Worm (Caenorhabditis elegans): Measurements from ENCODE around the gene nlp-46.

Gene nlp-46

ce11 chrV:12478990-12479389 lies 27.1 kb downstream of the nlp-46 start:
- no peak for TF ChIP-seq W03F9.2 (tag; optimal IDR thresholded peaks at IDR 0.05)
- TF ChIP-seq him-1 (tag; optimal IDR thresholded peaks at IDR 0.05), result no peak
- TF ChIP-seq dao-5 (tag; optimal IDR thresholded peaks at IDR 0.05), result no peak

ce11 chrV:12478111-12478510 lies 28.0 kb downstream of the nlp-46 start, which contains the start of gene atn-1:
atn-1 (plus strand) TSS chrV:12478411.
- TF ChIP-seq W03F9.2 (tag; optimal IDR thresholded peaks at IDR 0.05) (no peak), him-1 (tag; optimal IDR thresholded peaks at IDR 0.05) (no peak), dao-5 (tag; optimal IDR thresholded peaks at IDR 0.05) (no peak)

ce11 chrV:12477139-12477538 lies 28.9 kb downstream of the nlp-46 start:
- TF ChIP-seq W03F9.2 (tag; optimal IDR thresholded peaks at IDR 0.05) (no peak), dao-5 (tag; optimal IDR thresholded peaks at IDR 0.05) (no peak), him-1 (tag; optimal IDR thresholded peaks at IDR 0.05) (no peak)

- TF ChIP-seq him-1 (tag; optimal IDR thresholded peaks at IDR 0.05) (no peak), W03F9.2 (tag; optimal IDR thresholded peaks at IDR 0.05) (no peak), dao-5 (tag; optimal IDR thresholded peaks at IDR 0.05) (no peak)
These were observed 30.7 kb downstream of the nlp-46 start for ce11 chrV:12475360-12475759.

- no peak for TF ChIP-seq W03F9.2 (tag; optimal IDR thresholded peaks at IDR 0.05)
- no peak for TF ChIP-seq him-1 (tag; optimal IDR thresholded peaks at IDR 0.05)
- no peak for TF ChIP-seq dao-5 (tag; optimal IDR thresholded peaks at IDR 0.05)
These were observed 35.8 kb downstream of the nlp-46 start for ce11 chrV:12470324-12470723.

- TF ChIP-seq him-1 (tag; optimal IDR thresholded peaks at IDR 0.05), result no peak
- no peak for TF ChIP-seq W03F9.2 (tag; optimal IDR thresholded peaks at IDR 0.05)
- TF ChIP-seq dao-5 (tag; optimal IDR thresholded peaks at IDR 0.05), result no peak
These were observed 37.7 kb downstream of the nlp-46 start, which contains the start of gene F28C1.3 for ce11 chrV:12468363-12468762. F28C1.3 (plus strand) TSS chrV:12468663.

ce11 chrV:12467755-12468154 lies 38.3 kb downstream of the nlp-46 start:
- TF ChIP-seq W03F9.2 (tag; optimal IDR thresholded peaks at IDR 0.05) (peak; percentile 30), him-1 (tag; optimal IDR thresholded peaks at IDR 0.05) (no peak), dao-5 (tag; optimal IDR thresholded peaks at IDR 0.05) (no peak)

- TF ChIP-seq dao-5 (tag; optimal IDR thresholded peaks at IDR 0.05) (no peak), him-1 (tag; optimal IDR thresholded peaks at IDR 0.05) (no peak), W03F9.2 (tag; optimal IDR thresholded peaks at IDR 0.05) (no peak)
These were observed 39.4 kb downstream of the nlp-46 start for ce11 chrV:12466653-12467052.

- peak; percentile 52 for TF ChIP-seq him-1 (tag; optimal IDR thresholded peaks at IDR 0.05)
- no peak for TF ChIP-seq W03F9.2 (tag; optimal IDR thresholded peaks at IDR 0.05)
These were observed 40.7 kb downstream of the nlp-46 start for ce11 chrV:12465399-12465798.

- TF ChIP-seq W03F9.2 (tag; optimal IDR thresholded peaks at IDR 0.05), result no peak
- no peak for TF ChIP-seq him-1 (tag; optimal IDR thresholded peaks at IDR 0.05)
- no peak for TF ChIP-seq dao-5 (tag; optimal IDR thresholded peaks at IDR 0.05)
These were observed 43.2 kb downstream of the nlp-46 start, which contains the start of gene egl-10 for ce11 chrV:12462908-12463307. egl-10 (minus strand) TSS chrV:12463008.

ce11 chrV:12460583-12460982 lies 45.5 kb downstream of the nlp-46 start:
- TF ChIP-seq dao-5 (tag; optimal IDR thresholded peaks at IDR 0.05) (no peak), W03F9.2 (tag; optimal IDR thresholded peaks at IDR 0.05) (no peak), him-1 (tag; optimal IDR thresholded peaks at IDR 0.05) (no peak)

ce11 chrV:12455695-12456094 lies 50.4 kb downstream of the nlp-46 start:
- TF ChIP-seq dao-5 (tag; optimal IDR thresholded peaks at IDR 0.05), result no peak
- peak; percentile 12 for TF ChIP-seq him-1 (tag; optimal IDR thresholded peaks at IDR 0.05)

Measured in whole organism, L4/young adult.